Worm (Caenorhabditis elegans): Measurements from ENCODE around the gene ash-2.

ce11 chrII:12008772-12009171 is 29.1 kb downstream of the ash-2 start, which contains the start of gene glb-29:
- TF ChIP-seq ceh-82 (tag; optimal IDR thresholded peaks at IDR 0.05) (no peak), pqm-1 (tag; optimal IDR thresholded peaks at IDR 0.05) (no peak), nhr-77 (tag; optimal IDR thresholded peaks at IDR 0.05) (no peak), jun-1 (tag; optimal IDR thresholded peaks at IDR 0.05) (no peak), unc-62 (GFP tag; optimal IDR thresholded peaks at IDR 0.05) (no peak), snpc-4 (tag; optimal IDR thresholded peaks at IDR 0.05) (no peak), elt-1 (tag; optimal IDR thresholded peaks at IDR 0.05) (no peak)
